Worm (Caenorhabditis elegans): ENCODE measurements around the gene rep-1.

- no peak for TF ChIP-seq flt-1 (GFP tag; IDR thresholded peaks at IDR 0.05)
- TF ChIP-seq ref-1 (GFP tag; conservative IDR thresholded peaks at IDR 0.05): no peak
- TF ChIP-seq tab-1 (GFP tag; IDR thresholded peaks at IDR 0.05): no peak
- TF ChIP-seq cog-1 (tag; optimal IDR thresholded peaks at IDR 0.05): no peak
- TF ChIP-seq ztf-29 (GFP tag; IDR thresholded peaks at IDR 0.05): no peak
Observed at ce11 chrIII:1532777-1533473, 37.2 kb upstream of the rep-1 start, which contains the start of gene snf-6.
